Worm (Caenorhabditis elegans) whole organism, young adult: ENCODE measurements around the gene E02C12.10.

Experiments
- B0035.1 ChIP-seq: sonication (generic microtip); optimal IDR thresholded peaks from 2 replicates; lab custom pipeline; 2016; ENCODE audit warnings: missing genetic modification characterization, mild to moderate bottlenecking, missing compliant biosample characterization, missing genotype, missing genetic modification reagents
- F10E7.11 ChIP-seq: sonication (generic microtip); optimal IDR thresholded peaks from 2 replicates; lab custom pipeline; 2017; ENCODE audit warnings: mild to moderate bottlenecking, missing genetic modification characterization, moderate library complexity, missing compliant biosample characterization
- F23B12.7 ChIP-seq: sonication (generic microtip); optimal IDR thresholded peaks from 2 replicates; lab custom pipeline; 2017; ENCODE audit warnings: missing genetic modification characterization, mild to moderate bottlenecking, missing compliant biosample characterization, antibody characterized with exemption, moderate library complexity; ENCODE audit not compliant: insufficient read depth
- F39B2.1 ChIP-seq: fragments of 200-800 bp; sonication (Bioruptor generic); IDR thresholded peaks from 2 replicates; pipeline ENCODE4 v1.3.6; 2022; ENCODE audit warnings: missing genetic modification reagents, missing genetic modification characterization, missing compliant biosample characterization
- F49E8.2 ChIP-seq: sonication (generic microtip); optimal IDR thresholded peaks from 3 replicates; lab custom pipeline; 2017; ENCODE audit warnings: missing genetic modification characterization, mild to moderate bottlenecking, missing compliant biosample characterization, antibody characterized with exemption, moderate library complexity; ENCODE audit not compliant: insufficient read depth
- F55B11.4 ChIP-seq: sonication (generic microtip); optimal IDR thresholded peaks from 2 replicates; lab custom pipeline; 2016; ENCODE audit warnings: missing compliant biosample characterization, missing genetic modification characterization, borderline replicate concordance; ENCODE audit not compliant: insufficient read depth
- F57C9.4 ChIP-seq: sonication (generic microtip); optimal IDR thresholded peaks from 2 replicates; lab custom pipeline; 2017; ENCODE audit warnings: mild to moderate bottlenecking, missing genetic modification characterization, missing compliant biosample characterization
- K12H6.12 ChIP-seq: fragments of 200-800 bp; sonication (Bioruptor generic); optimal IDR thresholded peaks from 2 replicates; lab custom pipeline; 2018; ENCODE audit warnings: mild to moderate bottlenecking, missing genetic modification characterization, missing compliant biosample characterization
- T07F8.4 ChIP-seq: sonication (generic microtip); optimal IDR thresholded peaks from 2 replicates; lab custom pipeline; 2016; ENCODE audit warnings: mild to moderate bottlenecking, missing genetic modification characterization, moderate library complexity, missing compliant biosample characterization
- Y53F4B.3 ChIP-seq: fragments of 200-800 bp; sonication (Bioruptor generic); IDR thresholded peaks from 2 replicates; pipeline ENCODE4 v1.3.6; 2022; ENCODE audit warnings: missing genetic modification reagents, missing genetic modification characterization, missing compliant biosample characterization
- ZK185.1 ChIP-seq: sonication (generic microtip); optimal IDR thresholded peaks from 2 replicates; lab custom pipeline; 2016; ENCODE audit warnings: mild to moderate bottlenecking, missing genetic modification characterization, missing compliant biosample characterization; ENCODE audit not compliant: poor library complexity, severe bottlenecking
- ama-1 ChIP-seq, 3 experiments: fragments of 150-350 bp in 1 of 3; sonication (generic microtip) in 2 of 3; optimal IDR thresholded peaks; 2 replicates each; lab custom pipeline; 2014 to 2018; ENCODE audit warnings: missing biosample characterization in 2 of 3, missing genetic modification characterization in 2 of 3, missing genetic modification reagents in 2 of 3
- attf-6 ChIP-seq: fragments of 200-800 bp; sonication (Bioruptor generic); IDR thresholded peaks from 2 replicates; pipeline ENCODE4 v1.3.6; 2022; ENCODE audit warnings: missing genetic modification reagents, missing genetic modification characterization, missing compliant biosample characterization
- bed-2 ChIP-seq: fragments of 200-800 bp; sonication (Bioruptor generic); IDR thresholded peaks from 2 replicates; pipeline ENCODE4 v1.3.6; 2022; ENCODE audit warnings: missing genetic modification reagents, missing genetic modification characterization, missing compliant biosample characterization
- ccch-3 ChIP-seq: fragments of 200-800 bp; sonication (Bioruptor generic); optimal IDR thresholded peaks from 2 replicates; lab custom pipeline; 2018; ENCODE audit warnings: mild to moderate bottlenecking, missing genetic modification characterization, missing compliant biosample characterization
- cebp-1 ChIP-seq, 2 experiments: fragments of 200-800 bp in 1 of 2; sonication (Bioruptor generic) in 1 of 2; sonication (generic microtip) in 1 of 2; IDR thresholded peaks in 1 of 2; optimal IDR thresholded peaks in 1 of 2; 2 replicates each; pipeline versions ENCODE4 v1.3.6 to Lab custom; 2017 to 2022; ENCODE audit warnings: missing compliant biosample characterization in 2 of 2, missing genetic modification characterization in 2 of 2, mild to moderate bottlenecking in 1 of 2, missing genetic modification reagents in 1 of 2, moderate library complexity in 1 of 2
- ceh-27 ChIP-seq: fragments of 200-800 bp; sonication (Bioruptor generic); optimal IDR thresholded peaks from 2 replicates; lab custom pipeline; 2018; ENCODE audit warnings: mild to moderate bottlenecking, missing genetic modification characterization, moderate library complexity, missing compliant biosample characterization
- ceh-40 ChIP-seq: fragments of 200-800 bp; sonication (Bioruptor generic); IDR thresholded peaks from 2 replicates; pipeline ENCODE4 v1.3.6; 2022; ENCODE audit warnings: missing genetic modification characterization, missing compliant biosample characterization
- ceh-58 ChIP-seq: fragments of 200-800 bp; sonication (Bioruptor generic); IDR thresholded peaks from 2 replicates; pipeline ENCODE4 v1.3.6; 2022; ENCODE audit warnings: missing genetic modification characterization, missing compliant biosample characterization
- ceh-91 ChIP-seq: fragments of 200-800 bp; sonication (Bioruptor generic); IDR thresholded peaks from 2 replicates; pipeline ENCODE4 v1.3.6; 2022; ENCODE audit warnings: missing genetic modification reagents, missing genetic modification characterization, missing compliant biosample characterization
- chd-7 ChIP-seq: sonication (generic microtip); optimal IDR thresholded peaks from 2 replicates; lab custom pipeline; 2016; ENCODE audit warnings: mild to moderate bottlenecking, missing genetic modification characterization, moderate library complexity, missing compliant biosample characterization
- dox-1 ChIP-seq: fragments of 200-800 bp; sonication (Bioruptor generic); IDR thresholded peaks from 2 replicates; pipeline ENCODE4 v1.3.6; 2022; ENCODE audit warnings: missing genetic modification reagents, missing genetic modification characterization, missing compliant biosample characterization
- dpff-1 ChIP-seq: sonication (generic microtip); optimal IDR thresholded peaks from 2 replicates; lab custom pipeline; 2017; ENCODE audit warnings: mild to moderate bottlenecking, missing genetic modification characterization, missing compliant biosample characterization
- ekl-4 ChIP-seq: fragments of 200-800 bp; sonication (Bioruptor generic); IDR thresholded peaks from 2 replicates; pipeline ENCODE4 v1.3.6; 2022; ENCODE audit warnings: missing genetic modification reagents, missing genetic modification characterization, missing compliant biosample characterization
- ets-4 ChIP-seq: fragments of 200-800 bp; sonication (Bioruptor generic); optimal IDR thresholded peaks from 2 replicates; lab custom pipeline; 2018; ENCODE audit warnings: mild to moderate bottlenecking, missing genetic modification characterization, missing compliant biosample characterization
- gei-17 ChIP-seq: fragments of 200-800 bp; sonication (Bioruptor generic); optimal IDR thresholded peaks from 2 replicates; lab custom pipeline; 2018; ENCODE audit warnings: mild to moderate bottlenecking, missing genetic modification characterization, missing compliant biosample characterization
- hmg-1.2 ChIP-seq: fragments of 200-800 bp; sonication (Bioruptor generic); IDR thresholded peaks from 2 replicates; pipeline ENCODE4 v1.3.6; 2022; ENCODE audit warnings: missing genetic modification reagents, missing genetic modification characterization, missing compliant biosample characterization
- hrde-1 ChIP-seq: sonication (generic microtip); optimal IDR thresholded peaks from 2 replicates; lab custom pipeline; 2016; ENCODE audit warnings: missing genetic modification characterization, mild to moderate bottlenecking, missing compliant biosample characterization, moderate library complexity, missing genotype, missing genetic modification reagents, borderline replicate concordance
- let-607 ChIP-seq, 2 experiments: fragments of 200-800 bp in 1 of 2; sonication (Bioruptor generic) in 1 of 2; sonication (generic microtip) in 1 of 2; optimal IDR thresholded peaks; 2 replicates each; lab custom pipeline; 2016 to 2018; ENCODE audit warnings: mild to moderate bottlenecking in 2 of 2, missing compliant biosample characterization in 2 of 2, missing genetic modification characterization in 2 of 2, moderate library complexity in 2 of 2, missing genotype in 1 of 2
- lin-54 ChIP-seq: fragments of 200-800 bp; sonication (Bioruptor generic); optimal IDR thresholded peaks from 2 replicates; lab custom pipeline; 2018; ENCODE audit warnings: mild to moderate bottlenecking, missing genetic modification characterization, missing compliant biosample characterization
- madf-10 ChIP-seq: sonication (generic microtip); optimal IDR thresholded peaks from 2 replicates; lab custom pipeline; 2016; ENCODE audit warnings: mild to moderate bottlenecking, missing genetic modification characterization, missing compliant biosample characterization
- madf-6 ChIP-seq: fragments of 200-800 bp; sonication (Bioruptor generic); IDR thresholded peaks from 2 replicates; pipeline ENCODE4 v1.3.6; 2022; ENCODE audit warnings: missing genetic modification reagents, missing genetic modification characterization, missing compliant biosample characterization
- nfyb-1 ChIP-seq: fragments of 200-800 bp; sonication (Bioruptor generic); IDR thresholded peaks from 2 replicates; pipeline ENCODE4 v1.3.6; 2022; ENCODE audit warnings: missing genetic modification reagents, missing genetic modification characterization, missing compliant biosample characterization
- nhr-120 ChIP-seq: fragments of 200-800 bp; sonication (Bioruptor generic); IDR thresholded peaks from 2 replicates; pipeline ENCODE4 v1.3.6; 2022; ENCODE audit warnings: missing genetic modification characterization, missing compliant biosample characterization
- snpc-1.1 ChIP-seq: sonication (generic microtip); optimal IDR thresholded peaks from 2 replicates; lab custom pipeline; 2017; ENCODE audit warnings: missing genetic modification characterization, mild to moderate bottlenecking, missing compliant biosample characterization, antibody characterized with exemption, moderate library complexity, missing genotype, missing genetic modification reagents; ENCODE audit not compliant: insufficient read depth
- snpc-4 ChIP-seq, 5 experiments: fragments of 150-350 bp in 1 of 5; sonication (generic microtip) in 4 of 5; optimal IDR thresholded peaks; 2 replicates each; lab custom pipeline; 2014 to 2018; ENCODE audit warnings: missing genetic modification characterization in 5 of 5, missing biosample characterization in 3 of 5, antibody characterized with exemption in 2 of 5, mild to moderate bottlenecking in 2 of 5, missing compliant biosample characterization in 2 of 5, missing genotype in 2 of 5, moderate library complexity in 2 of 5, missing genetic modification reagents in 1 of 5
- tbp1 ChIP-seq: fragments of 200-800 bp; sonication (Bioruptor generic); optimal IDR thresholded peaks from 2 replicates; lab custom pipeline; 2018; ENCODE audit warnings: mild to moderate bottlenecking, missing genetic modification characterization, missing compliant biosample characterization
- xnd-1 ChIP-seq: sonication (generic microtip); optimal IDR thresholded peaks from 2 replicates; lab custom pipeline; 2016; ENCODE audit warnings: missing genotype, missing genetic modification reagents, missing genetic modification characterization, missing compliant biosample characterization
- zfh-2 ChIP-seq: fragments of 200-800 bp; sonication (Bioruptor generic); conservative IDR thresholded peaks from 2 replicates; pipeline ENCODE4 v1.3.6; 2022; ENCODE audit warnings: missing genetic modification reagents, missing genetic modification characterization, missing compliant biosample characterization
- ztf-22 ChIP-seq: fragments of 200-800 bp; sonication (Bioruptor generic); optimal IDR thresholded peaks from 2 replicates; lab custom pipeline; 2018; ENCODE audit warnings: mild to moderate bottlenecking, missing genetic modification characterization, moderate library complexity, missing compliant biosample characterization
- ztf-25 ChIP-seq: fragments of 200-800 bp; sonication (Bioruptor generic); IDR thresholded peaks from 2 replicates; pipeline ENCODE4 v1.3.6; 2022; ENCODE audit warnings: missing genetic modification reagents, missing genetic modification characterization, missing compliant biosample characterization
- ztf-6 ChIP-seq: fragments of 200-800 bp; sonication (Bioruptor generic); IDR thresholded peaks from 2 replicates; pipeline ENCODE4 v1.3.6; 2022; ENCODE audit warnings: missing genetic modification reagents, missing genetic modification characterization, missing compliant biosample characterization

Gene E02C12.10

ce11 chrV:9378335-9378734 lies at the start of gene E02C12.10:
TSS of gene E02C12.10 (minus strand) at chrV:9378409.
- TF ChIP-seq nhr-120 (GFP tag; lab: Robert Waterston, UW), result no peak
- no peak for TF ChIP-seq tbp1 (GFP tag; lab: Kevin White, UChicago)
- TF ChIP-seq Y53F4B.3 (GFP tag; lab: Robert Waterston, UW), result no peak
- TF ChIP-seq ztf-22 (GFP tag; lab: Kevin White, UChicago), result no peak
- no peak for TF ChIP-seq xnd-1 (tag; lab: Kevin White, UChicago)
- TF ChIP-seq snpc-1.1 (tag; lab: Kevin White, UChicago), result no peak
- no peak for TF ChIP-seq F23B12.7
- no peak for TF ChIP-seq ceh-58 (GFP tag; lab: Robert Waterston, UW)
- TF ChIP-seq nfyb-1, result no peak
- no peak for TF ChIP-seq B0035.1 (tag; lab: Kevin White, UChicago)
- no peak for TF ChIP-seq ama-1 (optimal IDR thresholded peaks at IDR 0.05; lab: Kevin White, UChicago)
- no peak for TF ChIP-seq ama-1 (GFP tag; optimal IDR thresholded peaks at IDR 0.05; lab: Kevin White, UChicago)
- no peak for TF ChIP-seq hmg-1.2 (GFP tag; lab: Robert Waterston, UW)
- no peak for TF ChIP-seq F57C9.4 (tag; lab: Kevin White, UChicago)
- no peak for TF ChIP-seq F39B2.1

- TF ChIP-seq ceh-91 (no peak), ceh-27 (GFP tag; lab: Kevin White, UChicago) (no peak), F49E8.2 (tag; lab: Kevin White, UChicago) (no peak), hrde-1 (tag; lab: Kevin White, UChicago) (no peak), ccch-3 (no peak), T07F8.4 (tag; lab: Kevin White, UChicago) (no peak), zfh-2 (GFP tag; lab: Robert Waterston, UW) (no peak), madf-10 (no peak), ets-4 (GFP tag; lab: Kevin White, UChicago) (no peak), madf-6 (GFP tag; lab: Robert Waterston, UW) (no peak)
- TF ChIP-seq, all 124 proteins: peak for 0
Observed at ce11 chrV:9427075-9427474, 48.9 kb upstream of the E02C12.10 start, which contains the start of gene F36D4.6. TSS of gene F36D4.6 (minus strand) at chrV:9427175.

- TF ChIP-seq dox-1 (GFP tag; lab: Robert Waterston, UW) (no peak), cebp-1 (GFP tag; IDR thresholded peaks at IDR 0.05; lab: Robert Waterston, UW) (no peak), cebp-1 (tag; optimal IDR thresholded peaks at IDR 0.05; lab: Kevin White, UChicago) (peak; percentile 20)
Observed at ce11 chrV:9425593-9425992, 47.4 kb upstream of the E02C12.10 start, which contains the start of gene F36D4.5. TSS of gene F36D4.5 (minus strand) at chrV:9425817.

- TF ChIP-seq F10E7.11, result no peak
- no peak for TF ChIP-seq ekl-4
- no peak for TF ChIP-seq dpff-1 (tag; lab: Kevin White, UChicago)
- TF ChIP-seq ceh-40 (GFP tag; lab: Robert Waterston, UW), result no peak
- TF ChIP-seq ets-4 (GFP tag; lab: Kevin White, UChicago), result peak; percentile 9
- no peak for TF ChIP-seq lin-54 (GFP tag; lab: Kevin White, UChicago)
- peak; percentile 2 for TF ChIP-seq chd-7 (tag; lab: Kevin White, UChicago)
- peak in 1 of 2 experiments; percentile 31 for TF ChIP-seq let-607 (tag; optimal IDR thresholded peaks at IDR 0.05; lab: Kevin White, UChicago)
- peak; percentile 36 for TF ChIP-seq K12H6.12
- no peak for TF ChIP-seq F55B11.4 (tag; lab: Kevin White, UChicago)
- TF ChIP-seq ZK185.1 (tag; lab: Kevin White, UChicago), result peak; percentile 5
- TF ChIP-seq snpc-4 (GFP tag; optimal IDR thresholded peaks at IDR 0.05; lab: Kevin White, UChicago), result no peak
- peak in 1 of 4 experiments; percentile 8 for TF ChIP-seq snpc-4 (tag; optimal IDR thresholded peaks at IDR 0.05; lab: Kevin White, UChicago)
- TF ChIP-seq ztf-25, result no peak
- TF ChIP-seq bed-2 (GFP tag; lab: Robert Waterston, UW), result no peak
- TF ChIP-seq gei-17 (GFP tag; lab: Kevin White, UChicago), result no peak
- no peak for TF ChIP-seq ztf-6 (GFP tag; lab: Robert Waterston, UW)
- no peak for TF ChIP-seq attf-6 (GFP tag; lab: Robert Waterston, UW)
Observed at ce11 chrV:9424514-9424913, 46.3 kb upstream of the E02C12.10 start.
